Worm (Caenorhabditis elegans): ENCODE results near the gene fipr-10.
A peak's percentile ranks its signal among the peaks of the same experiment; 100 is the strongest.

The fipr-10 gene

DNA sequence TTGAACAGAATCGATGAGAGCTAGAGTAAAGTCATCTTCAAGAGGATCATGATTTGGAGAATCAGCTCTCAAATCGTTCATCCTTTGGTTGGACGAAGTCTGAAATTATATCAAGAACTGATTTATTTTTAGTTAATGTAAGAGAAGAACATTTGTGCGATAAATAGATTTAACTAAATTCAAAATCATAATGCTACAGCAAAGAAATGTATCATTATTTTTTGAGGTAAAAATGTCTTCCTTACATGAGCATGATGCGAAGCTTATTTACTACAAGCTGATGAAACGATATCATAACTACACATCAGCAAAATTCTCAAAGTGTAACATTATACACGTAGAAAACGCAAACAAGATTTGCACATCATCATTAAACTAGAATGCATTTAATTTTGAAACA lies 48.4 kb downstream of the fipr-10 start, which contains the start of gene madf-4:
madf-4 (minus strand) TSS at position 101 of the 400 bp plus-strand sequence.
- TF ChIP-seq fkh-8 (tag; optimal IDR thresholded peaks at IDR 0.05) (no peak), Y116A8C.19 (tag; optimal IDR thresholded peaks at IDR 0.05; ENCODE audit: borderline replicate concordance) (no peak), unc-98 (GFP tag; IDR thresholded peaks at IDR 0.05) (no peak), lin-15B (tag; optimal IDR thresholded peaks at IDR 0.05) (no peak), elt-3 (tag; optimal IDR thresholded peaks at IDR 0.05) (no peak), zip-4 (GFP tag; optimal IDR thresholded peaks at IDR 0.05) (no peak), lin-39 (tag; optimal IDR thresholded peaks at IDR 0.05) (no peak), pax-3 (tag; optimal IDR thresholded peaks at IDR 0.05) (no peak), nhr-85 (tag) (no peak), lin-13 (GFP tag; optimal IDR thresholded peaks at IDR 0.05) (no peak), ces-1 (GFP tag; optimal IDR thresholded peaks at IDR 0.05) (no peak), nhr-237 (tag; optimal IDR thresholded peaks at IDR 0.05) (no peak), hlh-17 (GFP tag; optimal IDR thresholded peaks at IDR 0.05; ENCODE audit: borderline replicate concordance) (no peak), sup-37 (GFP tag; optimal IDR thresholded peaks at IDR 0.05) (no peak), ceh-90 (tag; optimal IDR thresholded peaks at IDR 0.05) (no peak)

DNA sequence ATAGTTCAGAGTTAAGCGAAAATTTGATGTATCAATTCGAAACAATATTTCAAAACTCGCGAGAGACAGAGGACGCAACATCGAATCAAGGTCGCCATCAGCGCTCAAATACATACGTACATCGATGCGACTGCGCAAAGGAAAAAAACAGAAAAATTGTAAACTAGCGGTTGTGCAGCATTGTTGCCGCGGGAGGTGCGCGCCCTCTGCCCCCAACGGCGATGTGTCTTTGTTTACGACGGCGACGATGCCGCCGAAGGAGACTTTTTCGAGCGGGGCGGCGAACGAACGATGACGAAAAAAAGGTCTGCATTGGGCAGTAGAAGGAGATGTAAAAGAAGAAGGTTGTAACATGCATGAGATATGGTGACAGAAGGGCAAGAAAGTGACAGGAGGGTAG lies 49.0 kb downstream of the fipr-10 start:
- TF ChIP-seq zag-1 (tag; optimal IDR thresholded peaks at IDR 0.05): no peak
- no peak for TF ChIP-seq efl-1 (optimal IDR thresholded peaks at IDR 0.05)
- peak in 1 of 2 experiments; percentile 3 for TF ChIP-seq efl-1 (GFP tag; optimal IDR thresholded peaks at IDR 0.05 in 1 of 2)
- TF ChIP-seq C16A3.4 (tag; optimal IDR thresholded peaks at IDR 0.05): no peak
- TF ChIP-seq nhr-85 (tag): peak; percentile 81
- peak; percentile 64 for TF ChIP-seq lin-14 (GFP tag; optimal IDR thresholded peaks at IDR 0.05)

Measured in whole organism, L1 larva.